Worm (Caenorhabditis elegans): ENCODE measurements around the gene srg-39.
A peak's percentile ranks its signal among the peaks of the same experiment; 100 is the strongest.

Gene srg-39

DNA sequence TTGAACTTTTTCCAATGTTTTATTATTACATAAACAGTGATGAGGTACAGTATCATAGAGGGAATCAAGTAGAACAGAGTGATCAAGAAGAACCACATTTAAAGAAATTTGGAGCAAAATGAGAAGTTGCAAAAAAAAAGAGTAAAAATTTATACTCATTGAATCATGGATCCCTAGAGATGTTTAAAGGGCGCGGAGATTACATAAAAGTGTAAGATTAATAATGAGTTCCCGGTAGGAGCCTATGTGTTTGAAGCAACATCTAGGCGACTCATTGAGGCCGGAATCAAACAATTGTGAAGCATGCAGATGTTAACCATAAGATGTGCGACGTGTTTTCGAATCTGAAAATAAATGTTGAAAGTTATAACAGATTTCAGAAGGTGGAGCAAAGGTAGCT lies at the start of gene srg-39:
Gene srg-39, minus strand, starts transcription at position 101 of the 400 bp plus-strand sequence.
- TF ChIP-seq unc-86 (tag; optimal IDR thresholded peaks at IDR 0.05) (no peak), pax-1 (tag; optimal IDR thresholded peaks at IDR 0.05) (no peak), dve-1 (tag; optimal IDR thresholded peaks at IDR 0.05) (no peak), sox-2 (GFP tag; IDR thresholded peaks at IDR 0.05) (no peak), pha-4 (tag; optimal IDR thresholded peaks at IDR 0.05) (no peak), ceh-14 (tag; optimal IDR thresholded peaks at IDR 0.05) (no peak), sox-4 (tag; optimal IDR thresholded peaks at IDR 0.05) (no peak)

DNA sequence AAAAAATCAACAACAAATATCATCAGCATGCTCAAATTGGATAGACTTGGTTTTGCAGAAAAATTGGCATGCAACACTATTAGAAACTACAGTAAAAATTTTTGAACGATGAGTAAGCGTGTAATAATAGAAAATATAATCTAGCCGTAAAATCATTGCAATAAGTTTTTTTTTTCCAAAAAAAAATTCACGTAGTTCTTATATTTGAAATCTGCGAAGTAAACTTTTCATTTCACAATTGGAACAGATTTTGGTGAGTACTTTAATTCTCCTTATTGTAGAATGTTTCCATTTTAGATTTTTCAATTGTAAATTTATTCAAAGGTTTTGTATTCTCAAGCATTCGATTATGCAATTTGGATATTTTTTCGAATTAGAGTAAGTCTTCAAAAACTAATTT lies 48.1 kb upstream of the srg-39 start, which contains the start of gene K10D6.3:
Gene K10D6.3, plus strand, starts transcription at position 301 of the 400 bp plus-strand sequence.
- TF ChIP-seq ahr-1 (tag; optimal IDR thresholded peaks at IDR 0.05) (no peak), ceh-24 (tag; optimal IDR thresholded peaks at IDR 0.05) (no peak), ets-4 (tag; optimal IDR thresholded peaks at IDR 0.05) (no peak), Y22D7AL.16 (tag; optimal IDR thresholded peaks at IDR 0.05) (no peak), F13H6.1 (tag; optimal IDR thresholded peaks at IDR 0.05) (no peak), fkh-10 (GFP tag; optimal IDR thresholded peaks at IDR 0.05) (no peak)

ce11 chrV:11199497-11199896 lies 47.3 kb upstream of the srg-39 start:
- no peak for TF ChIP-seq madf-2 (tag; optimal IDR thresholded peaks at IDR 0.05)
- TF ChIP-seq ceh-24 (tag; optimal IDR thresholded peaks at IDR 0.05): no peak
- TF ChIP-seq ceh-19 (GFP tag; optimal IDR thresholded peaks at IDR 0.05): no peak
- TF ChIP-seq fax-1 (tag; optimal IDR thresholded peaks at IDR 0.05): no peak
- no peak for TF ChIP-seq ceh-18 (tag; optimal IDR thresholded peaks at IDR 0.05)

ce11 chrV:11198094-11198493 lies 45.9 kb upstream of the srg-39 start:
- TF ChIP-seq unc-3 (GFP tag; conservative IDR thresholded peaks at IDR 0.05) (no peak), unc-3 (tag; optimal IDR thresholded peaks at IDR 0.05) (no peak), fax-1 (tag; optimal IDR thresholded peaks at IDR 0.05) (no peak), ceh-6 (GFP tag; optimal IDR thresholded peaks at IDR 0.05) (no peak), nhr-11 (tag; optimal IDR thresholded peaks at IDR 0.05) (no peak), ceh-45 (GFP tag; IDR thresholded peaks at IDR 0.05) (no peak), pha-2 (tag; optimal IDR thresholded peaks at IDR 0.05) (no peak), mec-3 (tag; optimal IDR thresholded peaks at IDR 0.05; ENCODE audit: borderline replicate concordance) (no peak), npax-4 (tag; optimal IDR thresholded peaks at IDR 0.05) (no peak), unc-86 (tag; optimal IDR thresholded peaks at IDR 0.05) (no peak), ets-4 (tag; optimal IDR thresholded peaks at IDR 0.05) (no peak), ama-1 (optimal IDR thresholded peaks at IDR 0.05) (no peak), fkh-6 (tag; optimal IDR thresholded peaks at IDR 0.05) (no peak), pax-1 (tag; optimal IDR thresholded peaks at IDR 0.05) (no peak), ceh-48 (tag; optimal IDR thresholded peaks at IDR 0.05) (no peak), syd-9 (tag; optimal IDR thresholded peaks at IDR 0.05) (no peak), ref-2 (tag; optimal IDR thresholded peaks at IDR 0.05) (no peak), ceh-30 (tag; optimal IDR thresholded peaks at IDR 0.05) (no peak)

ce11 chrV:11196631-11197258 lies 44.5 kb upstream of the srg-39 start:
- peak; percentile 32 for TF ChIP-seq ceh-31 (tag; optimal IDR thresholded peaks at IDR 0.05)
- TF ChIP-seq lim-6 (tag; optimal IDR thresholded peaks at IDR 0.05): no peak

DNA sequence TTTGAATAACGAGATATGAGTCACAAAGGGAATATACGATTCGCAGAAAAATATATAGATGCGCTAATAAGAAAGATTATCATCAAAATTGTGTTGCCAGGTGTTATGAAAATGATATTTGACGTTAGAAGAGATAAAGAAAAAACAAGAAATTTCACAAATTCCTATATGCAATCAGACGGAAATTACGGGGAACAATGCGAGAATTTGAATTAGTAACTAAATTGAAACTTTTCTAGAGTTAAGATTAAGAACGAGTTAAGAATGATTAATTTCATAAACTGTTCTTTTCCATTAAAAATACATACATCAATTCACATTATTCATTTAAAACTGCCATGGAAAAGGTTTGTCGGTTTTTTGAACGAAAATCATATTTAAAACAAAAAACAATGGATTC lies 43.9 kb upstream of the srg-39 start, which contains the start of gene clc-6:
Gene clc-6, minus strand, starts transcription at position 101 of the 400 bp plus-strand sequence.
- TF ChIP-seq hlh-8 (tag; optimal IDR thresholded peaks at IDR 0.05): no peak

All from whole organism, late embryonic.